Worm (Caenorhabditis elegans): ENCODE data around the gene T22F3.8.

ce11 chrV:3647862-3648261 is 42.6 kb upstream of the T22F3.8 start, which contains the start of gene F59B1.10:
- TF ChIP-seq ceh-16 (tag; optimal IDR thresholded peaks at IDR 0.05): no peak
- TF ChIP-seq fos-1 (tag; optimal IDR thresholded peaks at IDR 0.05): no peak
- TF ChIP-seq zag-1 (tag; optimal IDR thresholded peaks at IDR 0.05): no peak

Measured in whole organism, L3 larva.